Worm (Caenorhabditis elegans) whole organism, mixed stage, embryonic: ENCODE results near the gene srd-28.
"Not testable (repeated sequence)": the region's sequence is repeated elsewhere in the genome, so short reads cannot be mapped to it uniquely, and the experiment has no call there.

Source experiments
- nhr-28 ChIP-seq: fragments of 150-350 bp; optimal IDR thresholded peaks from 2 replicates; lab custom pipeline; 2014; ENCODE audit warnings: missing biosample characterization, missing genetic modification characterization
- snpc-4 ChIP-seq: fragments of 150-350 bp; optimal IDR thresholded peaks from 2 replicates; lab custom pipeline; 2014; ENCODE audit warnings: missing biosample characterization, missing genetic modification characterization

ce11 chrV:15207681-15208080 is 42.7 kb upstream of the srd-28 start, which contains the start of gene C41G6.12:
- TF ChIP-seq nhr-28, snpc-4 (tag; lab: Kevin White, UChicago): not testable (repeated sequence)
